Fruit fly (Drosophila melanogaster): Measurements from ENCODE around the gene Antp.

DNA sequence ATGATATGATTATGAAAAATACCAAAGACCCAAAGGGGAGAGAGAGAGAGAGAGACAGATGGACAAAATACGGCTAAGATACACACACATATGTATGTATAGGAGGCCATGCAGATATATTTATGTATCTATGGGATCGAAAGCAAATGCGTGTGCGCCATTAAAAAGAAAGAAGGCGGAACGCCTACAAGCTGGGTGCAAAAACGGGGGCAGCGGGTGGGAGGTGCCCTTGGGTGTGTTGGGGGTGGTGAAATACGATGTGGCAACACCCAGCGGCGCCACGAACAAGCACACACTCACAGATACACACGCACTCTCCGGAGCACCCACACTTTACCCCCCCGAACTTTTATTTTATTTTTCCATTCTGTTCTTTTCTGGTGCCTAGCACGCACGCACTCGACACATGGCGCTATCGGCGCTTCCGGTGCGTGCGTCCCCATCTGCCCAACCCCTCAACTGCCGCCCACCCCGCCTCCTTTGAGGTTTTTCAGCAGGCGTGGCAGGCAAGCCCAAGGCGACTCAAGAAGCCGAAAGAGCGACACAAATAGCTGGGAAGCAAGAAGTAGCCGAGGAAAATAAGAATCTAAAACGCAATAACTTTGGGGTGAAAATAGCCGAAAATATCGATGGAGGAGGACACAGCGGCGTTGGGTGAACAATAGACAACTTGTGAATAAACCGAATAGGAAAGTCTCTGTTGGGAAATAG is 5.6 kb upstream of the Antp start:
- TF ChIP-seq CG8478 (optimal IDR thresholded peaks at IDR 0.05) (no peak), CTCF (optimal IDR thresholded peaks at IDR 0.05) (no peak)

Measured in S2 (cell line).